Worm (Caenorhabditis elegans) whole organism, L1 larva: Measurements from ENCODE around the gene Y73F8A.12.
"Not testable (repeated sequence)": the region's sequence is repeated elsewhere in the genome, so short reads cannot be mapped to it uniquely, and the experiment has no call there.

Source experiments
- ces-1 ChIP-seq: fragments of 150-350 bp; optimal IDR thresholded peaks from 2 replicates; lab custom pipeline; 2014; ENCODE audit warnings: missing biosample characterization, missing genetic modification reagents, missing genetic modification characterization
- egl-27 ChIP-seq, 2 experiments: fragments of 150-350 bp in 1 of 2; sonication (generic microtip); optimal IDR thresholded peaks; 3 replicates each; lab custom pipeline; 2017 to 2018; ENCODE audit warnings: missing biosample characterization in 2 of 2, missing genetic modification characterization in 2 of 2, missing genetic modification reagents in 2 of 2
- ets-5 ChIP-seq: fragments of 200-800 bp; sonication (Bioruptor generic); IDR thresholded peaks from 2 replicates; pipeline ENCODE4 v1.3.6; 2022; ENCODE audit warnings: missing genetic modification characterization, missing compliant biosample characterization
- lin-13 ChIP-seq: fragments of 150-350 bp; optimal IDR thresholded peaks from 2 replicates; lab custom pipeline; 2014; ENCODE audit warnings: missing biosample characterization, missing genetic modification reagents, missing genetic modification characterization
- lin-39 ChIP-seq: fragments of 150-350 bp; optimal IDR thresholded peaks from 2 replicates; lab custom pipeline; 2014; ENCODE audit warnings: missing biosample characterization, missing genetic modification reagents, missing genetic modification characterization
- nhr-76 ChIP-seq: sonication (generic microtip); optimal IDR thresholded peaks from 2 replicates; lab custom pipeline; 2017; ENCODE audit warnings: missing biosample characterization, missing genetic modification characterization
- skn-1 ChIP-seq: fragments of 150-350 bp; optimal IDR thresholded peaks from 2 replicates; lab custom pipeline; 2014; ENCODE audit warnings: missing biosample characterization, missing genetic modification characterization
- xbp-1 ChIP-seq: sonication (generic microtip); optimal IDR thresholded peaks from 2 replicates; lab custom pipeline; 2016; ENCODE audit warnings: missing genetic modification characterization, missing compliant biosample characterization
- ztf-4 ChIP-seq: fragments of 150-350 bp; optimal IDR thresholded peaks from 2 replicates; lab custom pipeline; 2014; ENCODE audit warnings: missing biosample characterization, missing genetic modification characterization

ce11 chrIV:15318982-15319381 lies 7.5 kb upstream of the Y73F8A.12 start, which contains the start of gene Y73F8A.14:
- not testable (repeated sequence) for TF ChIP-seq ces-1 (GFP tag; lab: Kevin White, UChicago); egl-27 (tag; optimal IDR thresholded peaks at IDR 0.05; lab: Kevin White, UChicago); nhr-76 (tag; lab: Kevin White, UChicago); lin-39; skn-1 (tag; lab: Kevin White, UChicago); lin-13; ets-5 (GFP tag; lab: Robert Waterston, UW); ztf-4 (tag; lab: Kevin White, UChicago); xbp-1 (tag; lab: Kevin White, UChicago)
